Worm (Caenorhabditis elegans) whole organism, midembryonic: ENCODE results near the gene F44E7.7.

Source experiments
- T22C8.4 ChIP-seq: fragments of 200-800 bp; sonication (Bioruptor generic); IDR thresholded peaks from 2 replicates; pipeline ENCODE4 v1.3.6; 2022; ENCODE audit warnings: missing genetic modification characterization, missing compliant biosample characterization
- flt-1 ChIP-seq: fragments of 200-800 bp; sonication (Bioruptor generic); IDR thresholded peaks from 2 replicates; pipeline ENCODE4 v1.3.6; 2022; ENCODE audit warnings: missing genetic modification characterization, missing compliant biosample characterization
- klf-2 ChIP-seq: fragments of 200-800 bp; sonication (Bioruptor generic); conservative IDR thresholded peaks from 2 replicates; pipeline ENCODE4 v1.3.6; 2022; ENCODE audit warnings: missing genetic modification reagents, missing genetic modification characterization, missing compliant biosample characterization
- ref-1 ChIP-seq: fragments of 200-800 bp; sonication (Bioruptor generic); conservative IDR thresholded peaks from 2 replicates; pipeline ENCODE4 v1.3.6; 2022; ENCODE audit warnings: missing genetic modification reagents, missing genetic modification characterization, missing compliant biosample characterization
- ztf-23 ChIP-seq: fragments of 200-800 bp; sonication (Bioruptor generic); IDR thresholded peaks from 2 replicates; pipeline ENCODE4 v1.3.6; 2022; ENCODE audit warnings: missing genetic modification reagents, missing genetic modification characterization, missing compliant biosample characterization
- ztf-29 ChIP-seq: fragments of 200-800 bp; sonication (Bioruptor generic); IDR thresholded peaks from 2 replicates; pipeline ENCODE4 v1.3.6; 2022; ENCODE audit warnings: missing genetic modification reagents, missing genetic modification characterization, missing compliant biosample characterization

- TF ChIP-seq ztf-29 (no peak), ztf-23 (no peak), flt-1 (no peak), T22C8.4 (GFP tag; lab: Robert Waterston, UW) (no peak), klf-2 (GFP tag; lab: Robert Waterston, UW) (no peak), ref-1 (GFP tag; lab: Robert Waterston, UW) (no peak)
These were observed 2.6 kb downstream of the F44E7.7 start, which contains the start of gene fbxa-183 for ce11 chrV:5782687-5783086.
